Worm (Caenorhabditis elegans): ENCODE results near the gene cnc-7.

DNA sequence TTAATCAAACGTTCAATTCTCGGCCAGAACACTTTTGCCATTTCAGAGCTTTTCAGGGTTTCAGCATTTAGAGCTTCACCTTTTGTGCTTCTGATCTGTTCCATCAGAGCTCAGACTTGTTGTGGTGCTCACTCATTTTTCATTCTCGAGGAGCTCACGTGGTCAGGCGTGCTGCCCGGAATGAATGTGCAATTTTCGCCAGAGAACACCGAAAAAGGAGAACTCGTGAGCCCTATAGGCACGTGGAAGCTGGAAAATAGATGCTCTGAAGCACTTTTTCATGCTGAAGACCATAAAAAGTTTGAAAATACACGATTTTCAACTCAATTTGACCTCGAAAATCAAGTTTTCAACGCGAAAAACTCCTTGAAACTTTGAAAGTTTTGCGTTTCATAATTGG lies 25.8 kb downstream of the cnc-7 start:
- no peak for TF ChIP-seq sea-2 (GFP tag; optimal IDR thresholded peaks at IDR 0.05)
- TF ChIP-seq zag-1 (tag; optimal IDR thresholded peaks at IDR 0.05), result no peak
- no peak for TF ChIP-seq nfya-1 (tag; optimal IDR thresholded peaks at IDR 0.05; ENCODE audit: insufficient read depth)
- TF ChIP-seq fkh-10 (GFP tag; optimal IDR thresholded peaks at IDR 0.05), result no peak
- no peak for TF ChIP-seq nhr-12 (tag; optimal IDR thresholded peaks at IDR 0.05)
- no peak for TF ChIP-seq skn-1 (tag; optimal IDR thresholded peaks at IDR 0.05)

Measured in whole organism, L3 larva.